Fruit fly (Drosophila melanogaster) whole organism: ENCODE measurements around the gene CG31343.

ENCODE experiments used
- EcR ChIP-seq, 2 experiments: fragments of >200 bp; optimal IDR thresholded peaks; 2 replicates each; lab custom pipeline; 2017; ENCODE audit warnings: missing biosample characterization in 2 of 2, missing genetic modification characterization in 2 of 2, missing genetic modification reagents in 2 of 2
- psq ChIP-seq: fragments of >200 bp; optimal IDR thresholded peaks from 2 replicates; lab custom pipeline; 2017
- usp ChIP-seq: fragments of >200 bp; optimal IDR thresholded peaks from 2 replicates; lab custom pipeline; 2017; ENCODE audit warnings: missing biosample characterization, missing genetic modification characterization, mixed read lengths

- TF ChIP-seq EcR (GFP tag; optimal IDR thresholded peaks at IDR 0.05; lab: Kevin White, UChicago), result no peak
- TF ChIP-seq usp, result no peak
- TF ChIP-seq psq (lab: Kevin White, UChicago), result no peak
Observed at dm6 chr3R:21700458-21700857, 44.6 kb upstream of the CG31343 start.
